Worm (Caenorhabditis elegans) whole organism, L4 larva: ENCODE results near the gene osm-7.
A peak's percentile ranks its signal among the peaks of the same experiment; 100 is the strongest.

Experiments
- ZK546.5 ChIP-seq, 2 experiments: sonication (generic microtip); optimal IDR thresholded peaks; 2 replicates each; lab custom pipeline; 2017; ENCODE audit warnings: missing biosample characterization in 2 of 2, missing genetic modification characterization in 2 of 2
- aha-1 ChIP-seq: fragments of 150-350 bp; peaks from one replicate; lab custom pipeline; 2014; ENCODE audit warnings: missing biosample characterization, missing genetic modification characterization
- ama-1 ChIP-seq: fragments of 150-350 bp; optimal IDR thresholded peaks from 2 replicates; lab custom pipeline; 2014; ENCODE audit warnings: inconsistent platforms, mixed read lengths
- nhr-102 ChIP-seq: sonication (generic microtip); optimal IDR thresholded peaks from 2 replicates; lab custom pipeline; 2016; ENCODE audit warnings: mild to moderate bottlenecking, missing genetic modification characterization, moderate library complexity, missing compliant biosample characterization
- nhr-237 ChIP-seq: sonication (generic microtip); optimal IDR thresholded peaks from 2 replicates; lab custom pipeline; 2017; ENCODE audit warnings: missing biosample characterization, missing genetic modification characterization
- skn-1 ChIP-seq: fragments of 150-350 bp; optimal IDR thresholded peaks from 2 replicates; lab custom pipeline; 2014; ENCODE audit warnings: missing biosample characterization, missing genetic modification characterization
- zip-11 ChIP-seq: fragments of 200-800 bp; sonication (Bioruptor generic); IDR thresholded peaks from 2 replicates; pipeline ENCODE4 v1.3.6; 2022; ENCODE audit warnings: missing genetic modification characterization, missing compliant biosample characterization
- ztf-7 ChIP-seq: fragments of 150-350 bp; optimal IDR thresholded peaks from 2 replicates; lab custom pipeline; 2014; ENCODE audit warnings: missing biosample characterization, missing genetic modification characterization

DNA sequence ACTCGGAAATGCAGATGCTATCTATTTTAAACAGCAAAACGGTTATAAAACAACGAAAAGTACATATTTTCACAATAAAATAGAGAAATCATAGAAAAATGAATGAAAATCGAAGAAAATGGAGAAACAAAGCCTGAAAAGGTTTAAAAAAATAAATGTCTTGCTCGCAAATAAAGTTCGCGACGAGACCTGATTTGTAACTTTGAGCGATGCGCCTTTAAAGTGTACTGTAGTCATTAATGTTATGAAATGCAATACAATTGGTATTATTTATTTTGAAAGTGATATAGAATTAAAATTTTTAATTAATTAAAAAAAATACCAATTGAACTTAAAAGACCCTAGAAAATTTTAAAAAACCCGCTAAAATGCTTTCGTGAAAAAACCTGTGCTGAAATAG is 14.7 kb upstream of the osm-7 start:
- TF ChIP-seq skn-1 (tag; lab: Kevin White, UChicago): no peak
- no peak for TF ChIP-seq nhr-237 (tag; lab: Kevin White, UChicago)
- TF ChIP-seq ZK546.5 (tag; optimal IDR thresholded peaks at IDR 0.05; lab: Kevin White, UChicago): no peak
- TF ChIP-seq ztf-7: no peak
- no peak for TF ChIP-seq nhr-102 (tag; lab: Kevin White, UChicago)
- no peak for TF ChIP-seq zip-11
- peak; percentile 2 for TF ChIP-seq aha-1 (tag; lab: Kevin White, UChicago)
- TF ChIP-seq ama-1 (lab: Kevin White, UChicago): no peak
